Worm (Caenorhabditis elegans) whole organism, mixed stage, embryonic: ENCODE data around the gene fce-2.

Source experiments
- bed-3 ChIP-seq: fragments of 200-800 bp; sonication (Bioruptor generic); optimal IDR thresholded peaks from 3 replicates; lab custom pipeline; 2018; ENCODE audit warnings: mild to moderate bottlenecking, missing genetic modification characterization, moderate library complexity, missing compliant biosample characterization
- drap-1 ChIP-seq: fragments of 200-800 bp; sonication (Bioruptor generic); optimal IDR thresholded peaks from 3 replicates; lab custom pipeline; 2018; ENCODE audit warnings: mild to moderate bottlenecking, missing genetic modification characterization, missing compliant biosample characterization
- elt-3 ChIP-seq: fragments of 150-350 bp; optimal IDR thresholded peaks from 2 replicates; lab custom pipeline; 2014; ENCODE audit warnings: missing biosample characterization, missing genetic modification characterization
- flh-1 ChIP-seq: fragments of 200-800 bp; sonication (Bioruptor generic); optimal IDR thresholded peaks from 2 replicates; lab custom pipeline; 2018; ENCODE audit warnings: mild to moderate bottlenecking, missing genetic modification characterization, moderate library complexity, missing compliant biosample characterization
- lin-13 ChIP-seq: fragments of 150-350 bp; optimal IDR thresholded peaks from 2 replicates; lab custom pipeline; 2014; ENCODE audit warnings: missing biosample characterization, missing genetic modification characterization
- lsy-2 ChIP-seq: fragments of 150-350 bp; optimal IDR thresholded peaks from 2 replicates; lab custom pipeline; 2014; ENCODE audit warnings: missing biosample characterization, missing genetic modification characterization
- nhr-237 ChIP-seq: fragments of 150-350 bp; optimal IDR thresholded peaks from 2 replicates; lab custom pipeline; 2014; ENCODE audit warnings: missing biosample characterization, missing genetic modification characterization
- pha-4 ChIP-seq: fragments of 150-350 bp; optimal IDR thresholded peaks from 2 replicates; lab custom pipeline; 2018; ENCODE audit warnings: missing biosample characterization, missing genetic modification reagents, missing genetic modification characterization
- tbx-8 ChIP-seq: fragments of 200-800 bp; sonication (Bioruptor generic); optimal IDR thresholded peaks from 2 replicates; lab custom pipeline; 2018; ENCODE audit warnings: mild to moderate bottlenecking, missing genetic modification characterization, moderate library complexity, missing compliant biosample characterization

ce11 chrV:20480790-20481189 lies 55.7 kb downstream of the fce-2 start:
- TF ChIP-seq drap-1 (GFP tag; lab: Kevin White, UChicago) (no peak), tbx-8 (GFP tag; lab: Kevin White, UChicago) (no peak), lsy-2 (tag; lab: Kevin White, UChicago) (no peak), lin-13 (tag; lab: Kevin White, UChicago) (no peak), pha-4 (tag; lab: Kevin White, UChicago) (no peak), flh-1 (GFP tag; lab: Kevin White, UChicago) (no peak), elt-3 (tag; lab: Kevin White, UChicago) (no peak), bed-3 (GFP tag; lab: Kevin White, UChicago) (no peak), nhr-237 (tag; lab: Kevin White, UChicago) (no peak)
